Fruit fly (Drosophila melanogaster) whole organism, embryonic: ENCODE measurements around the gene Mrm2.

Source experiments
- Atf-2 ChIP-seq: fragments of 200-800 bp; sonication (Bioruptor generic); optimal IDR thresholded peaks from 2 replicates; lab custom pipeline; 2016; ENCODE audit warnings: missing biosample characterization, missing genetic modification characterization
- B-H1 ChIP-seq: fragments of 200-800 bp; sonication (Bioruptor generic); IDR thresholded peaks from 3 replicates; pipeline ENCODE4 v1.3.6; 2022; ENCODE audit warnings: missing biosample characterization, missing genetic modification characterization
- Bdp1 ChIP-seq: fragments of 200-800 bp; sonication (Bioruptor generic); optimal IDR thresholded peaks from 3 replicates; lab custom pipeline; 2016; ENCODE audit warnings: missing biosample characterization, missing genetic modification characterization
- CG10267 ChIP-seq: fragments of 200-800 bp; sonication (Bioruptor generic); optimal IDR thresholded peaks from 2 replicates; lab custom pipeline; 2018; ENCODE audit warnings: missing biosample characterization, mild to moderate bottlenecking, missing genetic modification characterization, moderate library complexity
- CG10959 ChIP-seq: fragments of 200-800 bp; sonication (Bioruptor generic); IDR thresholded peaks from 2 replicates; pipeline ENCODE4 v1.3.6; 2022; ENCODE audit warnings: missing biosample characterization, missing genetic modification characterization
- CG12104 ChIP-seq: fragments of 200-800 bp; sonication (Bioruptor generic); optimal IDR thresholded peaks from 3 replicates; lab custom pipeline; 2016; ENCODE audit warnings: missing biosample characterization, missing genetic modification characterization
- CG12236 ChIP-seq: fragments of 200-800 bp; sonication (Bioruptor generic); optimal IDR thresholded peaks from 2 replicates; lab custom pipeline; 2016; ENCODE audit warnings: missing biosample characterization, missing genetic modification characterization
- CG1233 ChIP-seq: fragments of 200-800 bp; sonication (Bioruptor generic); optimal IDR thresholded peaks from 4 replicates; lab custom pipeline; 2018; ENCODE audit warnings: missing biosample characterization, mild to moderate bottlenecking, missing genetic modification characterization
- CG13424 ChIP-seq: fragments of 200-800 bp; sonication (Bioruptor generic); optimal IDR thresholded peaks from 2 replicates; lab custom pipeline; 2019; ENCODE audit warnings: missing biosample characterization, mild to moderate bottlenecking, missing genetic modification characterization, moderate library complexity
- CG14014 ChIP-seq: fragments of 200-800 bp; sonication (Bioruptor generic); IDR thresholded peaks from 2 replicates; pipeline ENCODE4 v1.3.6; 2022; ENCODE audit warnings: missing biosample characterization, missing genetic modification characterization
- CG14667 ChIP-seq: fragments of 200-800 bp; sonication (Bioruptor generic); IDR thresholded peaks from 2 replicates; pipeline ENCODE4 v1.3.6; 2022; ENCODE audit warnings: missing biosample characterization, missing genetic modification characterization
- CG16813 ChIP-seq: fragments of 200-800 bp; sonication (Bioruptor generic); IDR thresholded peaks from 3 replicates; pipeline ENCODE4 v1.3.6; 2022; ENCODE audit warnings: missing biosample characterization, missing genetic modification characterization; ENCODE audit not compliant: partially characterized antibody
- CG17359 ChIP-seq: fragments of 200-800 bp; sonication (Bioruptor generic); optimal IDR thresholded peaks from 3 replicates; lab custom pipeline; 2018; ENCODE audit warnings: missing biosample characterization, mild to moderate bottlenecking, missing genetic modification characterization, moderate library complexity
- CG17612 ChIP-seq: fragments of 200-800 bp; sonication (Bioruptor generic); IDR thresholded peaks from 2 replicates; pipeline ENCODE4 v1.3.6; 2022; ENCODE audit warnings: missing biosample characterization, missing genetic modification characterization
- CG18599 ChIP-seq: fragments of 200-800 bp; sonication (Bioruptor generic); optimal IDR thresholded peaks from 3 replicates; lab custom pipeline; 2017; ENCODE audit warnings: missing biosample characterization, missing genetic modification characterization, mild to moderate bottlenecking, moderate library complexity, missing genetic modification reagents
- CG42726 ChIP-seq: fragments of 200-800 bp; sonication (Bioruptor generic); IDR thresholded peaks from 2 replicates; pipeline ENCODE4 v1.3.6; 2022; ENCODE audit warnings: missing biosample characterization, missing genetic modification characterization; ENCODE audit not compliant: partially characterized antibody
- CG4707 ChIP-seq: fragments of 200-800 bp; sonication (Bioruptor generic); optimal IDR thresholded peaks from 2 replicates; lab custom pipeline; 2018; ENCODE audit warnings: missing biosample characterization, mild to moderate bottlenecking, missing genetic modification characterization, moderate library complexity
- CG6813 ChIP-seq: fragments of 200-800 bp; sonication (Bioruptor generic); optimal IDR thresholded peaks from 2 replicates; lab custom pipeline; 2017; ENCODE audit warnings: missing biosample characterization, missing genetic modification characterization, mild to moderate bottlenecking, moderate library complexity, missing genetic modification reagents
- CG6854 ChIP-seq: fragments of 200-800 bp; sonication (Bioruptor generic); optimal IDR thresholded peaks from 3 replicates; lab custom pipeline; 2017; ENCODE audit warnings: missing biosample characterization, mild to moderate bottlenecking, missing genetic modification characterization
- CG7745 ChIP-seq: fragments of 200-800 bp; sonication (Bioruptor generic); optimal IDR thresholded peaks from 2 replicates; lab custom pipeline; 2018; ENCODE audit warnings: missing biosample characterization, mild to moderate bottlenecking, missing genetic modification characterization, moderate library complexity
- CG8388 ChIP-seq: fragments of 200-800 bp; sonication (Bioruptor generic); optimal IDR thresholded peaks from 2 replicates; lab custom pipeline; 2019; ENCODE audit warnings: missing biosample characterization, mild to moderate bottlenecking, missing genetic modification characterization, moderate library complexity
- CG9876 ChIP-seq: fragments of 200-800 bp; sonication (Bioruptor generic); optimal IDR thresholded peaks from 2 replicates; lab custom pipeline; 2016; ENCODE audit warnings: missing biosample characterization, missing genetic modification characterization
- Dbx ChIP-seq: fragments of 200-800 bp; sonication (Bioruptor generic); IDR thresholded peaks from 3 replicates; pipeline ENCODE4 v1.3.6; 2022; ENCODE audit warnings: missing biosample characterization, missing genetic modification characterization
- Deaf1 ChIP-seq: fragments of 200-800 bp; optimal IDR thresholded peaks from 3 replicates; lab custom pipeline; 2019; ENCODE audit warnings: missing biosample characterization, mild to moderate bottlenecking, missing genetic modification characterization, moderate library complexity
- Fer2 ChIP-seq: fragments of 200-800 bp; sonication (Bioruptor generic); optimal IDR thresholded peaks from 2 replicates; lab custom pipeline; 2018; ENCODE audit warnings: missing biosample characterization, mild to moderate bottlenecking, missing genetic modification characterization, moderate library complexity
- HmgD ChIP-seq: fragments of 200-800 bp; sonication (Bioruptor generic); optimal IDR thresholded peaks from 3 replicates; lab custom pipeline; 2016; ENCODE audit warnings: missing biosample characterization, missing genetic modification characterization
- Lim3 ChIP-seq: fragments of 200-800 bp; sonication (Bioruptor generic); IDR thresholded peaks from 2 replicates; pipeline ENCODE4 v1.3.6; 2022; ENCODE audit warnings: missing biosample characterization, missing genetic modification characterization
- Mrtf ChIP-seq: fragments of 200-800 bp; sonication (Bioruptor generic); IDR thresholded peaks from 3 replicates; pipeline ENCODE4 v1.3.6; 2022; ENCODE audit warnings: missing biosample characterization, missing genetic modification characterization
- Myb ChIP-seq: fragments of 200-800 bp; sonication (Bioruptor generic); optimal IDR thresholded peaks from 2 replicates; lab custom pipeline; 2016; ENCODE audit warnings: missing biosample characterization, missing genetic modification characterization
- Opbp ChIP-seq: fragments of 200-800 bp; sonication (Bioruptor generic); IDR thresholded peaks from 3 replicates; pipeline ENCODE4 v1.3.6; 2022; ENCODE audit warnings: missing biosample characterization, missing genetic modification characterization; ENCODE audit not compliant: partially characterized antibody
- Six4 ChIP-seq: fragments of 200-800 bp; sonication (Bioruptor generic); optimal IDR thresholded peaks from 2 replicates; lab custom pipeline; 2016; ENCODE audit warnings: missing biosample characterization, missing genetic modification characterization
- Sox102F ChIP-seq: fragments of 200-800 bp; sonication (Bioruptor generic); optimal IDR thresholded peaks from 2 replicates; lab custom pipeline; 2018; ENCODE audit warnings: missing biosample characterization, mild to moderate bottlenecking, missing genetic modification characterization, moderate library complexity
- Spps ChIP-seq: fragments of 200-800 bp; sonication (Bioruptor generic); optimal IDR thresholded peaks from 2 replicates; lab custom pipeline; 2018; ENCODE audit warnings: missing biosample characterization, mild to moderate bottlenecking, missing genetic modification characterization
- Usf ChIP-seq: fragments of 200-800 bp; sonication (Bioruptor generic); optimal IDR thresholded peaks from 2 replicates; lab custom pipeline; 2017; ENCODE audit warnings: missing genotype, missing biosample characterization, missing genetic modification characterization
- Xbp1 ChIP-seq: fragments of 200-800 bp; sonication (Bioruptor generic); optimal IDR thresholded peaks from 3 replicates; lab custom pipeline; 2016; ENCODE audit warnings: missing biosample characterization, mild to moderate bottlenecking, missing genetic modification characterization
- corto ChIP-seq: fragments of 200-800 bp; sonication (Bioruptor generic); optimal IDR thresholded peaks from 2 replicates; lab custom pipeline; 2016; ENCODE audit warnings: missing biosample characterization, mild to moderate bottlenecking, missing genetic modification characterization, moderate library complexity
- dysf ChIP-seq: fragments of 200-800 bp; sonication (Bioruptor generic); IDR thresholded peaks from 3 replicates; pipeline ENCODE4 v1.3.6; 2022; ENCODE audit warnings: missing biosample characterization, missing genetic modification characterization
- fd96Cb ChIP-seq: fragments of 200-800 bp; sonication (Bioruptor generic); optimal IDR thresholded peaks from 2 replicates; lab custom pipeline; 2018; ENCODE audit warnings: missing biosample characterization, mild to moderate bottlenecking, missing genetic modification characterization, moderate library complexity
- gcm ChIP-seq: fragments of 200-800 bp; sonication (Bioruptor generic); optimal IDR thresholded peaks from 2 replicates; lab custom pipeline; 2019; ENCODE audit warnings: missing biosample characterization, mild to moderate bottlenecking, missing genetic modification characterization, moderate library complexity
- lov ChIP-seq, 2 experiments: fragments of 200-800 bp in 1 of 2; fragments of >200 bp in 1 of 2; sonication (Bioruptor generic) in 1 of 2; IDR thresholded peaks in 1 of 2; optimal IDR thresholded peaks in 1 of 2; 2 replicates in 1 of 2; 3 replicates in 1 of 2; pipeline versions ENCODE4 v1.3.6 to Lab custom; 2017 to 2022; ENCODE audit warnings: missing biosample characterization in 1 of 2, missing genetic modification characterization in 1 of 2
- mirr ChIP-seq: fragments of 200-800 bp; sonication (Bioruptor generic); optimal IDR thresholded peaks from 3 replicates; lab custom pipeline; 2018; ENCODE audit warnings: missing biosample characterization, mild to moderate bottlenecking, missing genetic modification characterization
- odd ChIP-seq: fragments of 200-800 bp; sonication (Bioruptor generic); optimal IDR thresholded peaks from 2 replicates; lab custom pipeline; 2017; ENCODE audit warnings: missing biosample characterization, mild to moderate bottlenecking, missing genetic modification characterization
- salm ChIP-seq: fragments of 200-800 bp; sonication (Bioruptor generic); optimal IDR thresholded peaks from 2 replicates; lab custom pipeline; 2018; ENCODE audit warnings: missing biosample characterization, mild to moderate bottlenecking, missing genetic modification characterization
- schlank ChIP-seq: fragments of 200-800 bp; sonication (Bioruptor generic); optimal IDR thresholded peaks from 2 replicates; lab custom pipeline; 2018; ENCODE audit warnings: missing biosample characterization, mild to moderate bottlenecking, missing genetic modification characterization
- sd ChIP-seq: fragments of 200-800 bp; sonication (Bioruptor generic); optimal IDR thresholded peaks from 3 replicates; lab custom pipeline; 2018; ENCODE audit warnings: missing biosample characterization, mild to moderate bottlenecking, missing genetic modification characterization, moderate library complexity
- sima ChIP-seq: fragments of 200-800 bp; sonication (Bioruptor generic); optimal IDR thresholded peaks from 2 replicates; lab custom pipeline; 2016; ENCODE audit warnings: missing biosample characterization, missing genetic modification characterization
- tgo ChIP-seq: fragments of 200-800 bp; sonication (Bioruptor generic); IDR thresholded peaks from 3 replicates; pipeline ENCODE4 v1.3.6; 2022; ENCODE audit warnings: missing biosample characterization, missing genetic modification characterization
- tna ChIP-seq: fragments of 200-800 bp; sonication (Bioruptor generic); IDR thresholded peaks from 2 replicates; pipeline ENCODE4 v1.3.6; 2022; ENCODE audit warnings: missing biosample characterization, missing genetic modification characterization; ENCODE audit not compliant: partially characterized antibody
- unc-4 ChIP-seq: fragments of 200-800 bp; sonication (Bioruptor generic); IDR thresholded peaks from 2 replicates; pipeline ENCODE4 v1.3.6; 2022; ENCODE audit warnings: missing biosample characterization, missing genetic modification characterization; ENCODE audit not compliant: partially characterized antibody
- z ChIP-seq: fragments of 200-800 bp; sonication (Bioruptor generic); IDR thresholded peaks from 3 replicates; pipeline ENCODE4 v1.3.6; 2022; ENCODE audit warnings: missing biosample characterization, missing genetic modification characterization
- zen2 ChIP-seq: fragments of 200-800 bp; sonication (Bioruptor generic); IDR thresholded peaks from 3 replicates; pipeline ENCODE4 v1.3.6; 2022; ENCODE audit warnings: missing biosample characterization, missing genetic modification characterization; ENCODE audit not compliant: partially characterized antibody

Gene Mrm2

dm6 chr3R:19822138-19822537 lies 39.3 kb upstream of the Mrm2 start (continued):
- TF ChIP-seq B-H1 (GFP tag; lab: Robert Waterston, UW) = no peak
- no peak for TF ChIP-seq Atf-2 (GFP tag; lab: Kevin White, UChicago)
- no peak for TF ChIP-seq tna (GFP tag; lab: Robert Waterston, UW)
- no peak for TF ChIP-seq CG9876 (GFP tag; lab: Kevin White, UChicago)
- no peak for TF ChIP-seq tgo
- TF ChIP-seq CG14014 (GFP tag; lab: Robert Waterston, UW) = no peak
- TF ChIP-seq CG42726 (GFP tag; lab: Robert Waterston, UW) = no peak
- TF ChIP-seq Spps (tag; lab: Kevin White, UChicago) = peak; percentile 37
- no peak for TF ChIP-seq Lim3 (GFP tag; lab: Robert Waterston, UW)
- no peak for TF ChIP-seq CG12104 (GFP tag; lab: Kevin White, UChicago)
- TF ChIP-seq CG1233 (GFP tag; lab: Kevin White, UChicago) = no peak
- no peak for TF ChIP-seq salm (tag; lab: Kevin White, UChicago)
- no peak for TF ChIP-seq Fer2 (tag; lab: Kevin White, UChicago)
- no peak for TF ChIP-seq dysf (GFP tag; lab: Robert Waterston, UW)
- no peak for TF ChIP-seq Dbx (GFP tag; lab: Robert Waterston, UW)
- TF ChIP-seq CG4707 = peak; percentile 28
- TF ChIP-seq zen2 = no peak
- TF ChIP-seq mirr (GFP tag; lab: Kevin White, UChicago) = no peak
- TF ChIP-seq gcm (GFP tag; lab: Kevin White, UChicago) = no peak
- TF ChIP-seq Opbp (GFP tag; lab: Robert Waterston, UW) = no peak
- TF ChIP-seq HmgD (GFP tag; lab: Kevin White, UChicago) = no peak
- TF ChIP-seq sima = no peak
- TF ChIP-seq corto (GFP tag; lab: Kevin White, UChicago) = no peak
- no peak for TF ChIP-seq Sox102F
- no peak for TF ChIP-seq unc-4 (GFP tag; lab: Robert Waterston, UW)
- no peak for TF ChIP-seq fd96Cb (tag; lab: Kevin White, UChicago)
- TF ChIP-seq Myb (GFP tag; lab: Kevin White, UChicago) = no peak
- no peak for TF ChIP-seq CG10959
- TF ChIP-seq odd (GFP tag; lab: Kevin White, UChicago) = no peak
- TF ChIP-seq sd (tag; lab: Kevin White, UChicago) = no peak
- no peak for TF ChIP-seq CG17612 (GFP tag; lab: Robert Waterston, UW)
- TF ChIP-seq schlank = no peak
- TF ChIP-seq lov (optimal IDR thresholded peaks at IDR 0.05; lab: Kevin White, UChicago) = no peak
- TF ChIP-seq lov (GFP tag; IDR thresholded peaks at IDR 0.05; lab: Robert Waterston, UW) = no peak
- TF ChIP-seq CG12236 (GFP tag; lab: Kevin White, UChicago) = no peak
- no peak for TF ChIP-seq Usf (GFP tag; lab: Kevin White, UChicago)
- no peak for TF ChIP-seq Six4 (GFP tag; lab: Kevin White, UChicago)
- no peak for TF ChIP-seq CG8388 (GFP tag; lab: Kevin White, UChicago)
- no peak for TF ChIP-seq CG16813 (GFP tag; lab: Robert Waterston, UW)
- TF ChIP-seq Bdp1 (GFP tag; lab: Kevin White, UChicago) = no peak
- peak; percentile 29 for TF ChIP-seq CG6813 (GFP tag; lab: Kevin White, UChicago)
- TF ChIP-seq CG14667 (GFP tag; lab: Robert Waterston, UW) = no peak
- TF ChIP-seq CG7745 = no peak
- no peak for TF ChIP-seq CG10267 (tag; lab: Kevin White, UChicago)
- no peak for TF ChIP-seq CG18599
- no peak for TF ChIP-seq Mrtf
- TF ChIP-seq z (GFP tag; lab: Robert Waterston, UW) = no peak
- TF ChIP-seq CG13424 (tag; lab: Kevin White, UChicago) = no peak
- peak; percentile 0 for TF ChIP-seq CG17359
- TF ChIP-seq CG6854 (GFP tag; lab: Kevin White, UChicago) = no peak
- no peak for TF ChIP-seq Deaf1 (tag; lab: Kevin White, UChicago)
- no peak for TF ChIP-seq Xbp1 (GFP tag; lab: Kevin White, UChicago)
